Fruit fly (Drosophila melanogaster): ENCODE results near the gene Phyhd1.

Gene Phyhd1

DNA sequence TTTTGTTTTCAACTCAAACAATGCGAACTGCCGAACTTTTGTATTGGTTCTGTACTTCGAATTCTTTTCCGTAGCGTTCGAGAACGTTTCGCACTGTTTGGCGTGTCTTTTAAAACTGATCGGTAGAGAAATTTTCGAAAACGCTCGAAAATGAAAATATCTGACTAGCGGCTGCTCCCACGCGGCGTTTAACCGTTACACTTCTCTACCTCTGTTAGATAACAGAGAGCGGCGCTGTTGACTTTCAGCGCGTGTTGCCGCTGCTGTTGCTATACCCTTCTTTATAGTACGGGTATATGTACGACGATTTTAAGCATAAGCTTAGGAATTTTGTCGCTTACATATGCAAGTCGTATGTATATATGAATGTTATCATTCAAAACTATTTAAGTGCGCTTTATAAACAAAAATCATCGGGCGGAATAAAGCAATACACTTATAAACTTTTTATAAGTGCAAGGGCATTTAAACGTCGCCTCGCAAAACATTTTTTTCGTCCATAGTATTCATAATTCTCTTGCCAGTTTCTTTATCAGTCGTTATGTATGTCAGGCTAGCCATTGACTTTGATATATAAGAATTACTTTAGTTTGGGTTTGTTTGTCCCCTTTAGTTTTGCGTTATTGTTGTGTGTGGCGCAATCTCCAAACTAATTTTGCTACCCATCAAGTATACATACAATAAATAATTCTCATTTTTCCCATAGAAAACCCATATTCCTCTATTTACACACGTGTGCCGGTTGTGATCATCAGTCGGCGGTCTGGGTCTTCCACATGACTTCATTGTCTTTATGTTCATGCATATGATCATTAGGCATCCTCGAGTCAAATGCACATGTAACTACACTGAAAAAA is at the start of gene Phyhd1:
TSS of gene Phyhd1 (minus strand) at position 101 of the 857 bp plus-strand sequence.
- TF ChIP-seq Mnt (GFP tag; optimal IDR thresholded peaks at IDR 0.05) (peak; percentile 79), tj (GFP tag; optimal IDR thresholded peaks at IDR 0.05) (peak; percentile 44), toe (GFP tag; optimal IDR thresholded peaks at IDR 0.05) (peak; percentile 50), kay (GFP tag; ENCODE audit: borderline replicate concordance) (no peak), cic (GFP tag; optimal IDR thresholded peaks at IDR 0.05) (peak; percentile 92), cnc (optimal IDR thresholded peaks at IDR 0.05) (no peak), CG1620 (GFP tag; optimal IDR thresholded peaks at IDR 0.05) (peak; percentile 51), pad (GFP tag; optimal IDR thresholded peaks at IDR 0.05) (no peak), CG7101 (tag; optimal IDR thresholded peaks at IDR 0.05) (peak; percentile 89), Crg-1 (GFP tag; optimal IDR thresholded peaks at IDR 0.05) (peak; percentile 2), ovo (GFP tag; optimal IDR thresholded peaks at IDR 0.05) (peak; percentile 78), CG14711 (tag; optimal IDR thresholded peaks at IDR 0.05) (peak; percentile 76), CG33017 (tag; optimal IDR thresholded peaks at IDR 0.05) (peak; percentile 89), Hr96 (GFP tag; optimal IDR thresholded peaks at IDR 0.05) (peak; percentile 67), CG11617 (GFP tag; optimal IDR thresholded peaks at IDR 0.05) (peak; percentile 65), CG12768 (GFP tag; optimal IDR thresholded peaks at IDR 0.05) (peak; percentile 71), Clk (GFP tag; optimal IDR thresholded peaks at IDR 0.05) (peak; percentile 33), CG7045 (GFP tag; optimal IDR thresholded peaks at IDR 0.05) (peak; percentile 69), bab1 (GFP tag; optimal IDR thresholded peaks at IDR 0.05) (peak; percentile 90), CG5204 (GFP tag; optimal IDR thresholded peaks at IDR 0.05) (peak; percentile 55)

DNA sequence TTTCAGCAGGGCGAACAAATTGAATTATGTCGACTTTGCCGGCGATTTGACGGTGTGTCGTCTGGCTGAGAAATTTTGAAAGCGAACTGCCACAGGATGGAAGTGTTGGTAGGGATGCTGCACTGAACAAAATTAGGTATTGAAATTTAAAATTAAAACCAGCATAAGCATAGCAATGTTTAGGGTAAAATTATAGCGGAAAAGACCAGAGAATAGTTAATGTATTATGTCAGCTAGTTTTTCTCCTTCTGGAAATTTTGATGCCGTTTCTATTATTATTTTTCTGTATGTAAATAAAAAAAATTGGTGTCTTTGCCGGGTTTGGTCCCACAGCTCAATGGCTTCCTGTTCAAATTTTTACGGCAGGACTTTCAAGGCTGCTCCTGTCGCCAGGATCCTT is 46.0 kb upstream of the Phyhd1 start:
- TF ChIP-seq Clk (GFP tag; optimal IDR thresholded peaks at IDR 0.05): no peak

dm6 chr3R:10714498-10714897 is 33.8 kb upstream of the Phyhd1 start, which contains the start of gene CG4073:
CG4073 (plus strand) TSS chr3R:10714798.
- no peak for TF ChIP-seq Hr96 (GFP tag; optimal IDR thresholded peaks at IDR 0.05)

DNA sequence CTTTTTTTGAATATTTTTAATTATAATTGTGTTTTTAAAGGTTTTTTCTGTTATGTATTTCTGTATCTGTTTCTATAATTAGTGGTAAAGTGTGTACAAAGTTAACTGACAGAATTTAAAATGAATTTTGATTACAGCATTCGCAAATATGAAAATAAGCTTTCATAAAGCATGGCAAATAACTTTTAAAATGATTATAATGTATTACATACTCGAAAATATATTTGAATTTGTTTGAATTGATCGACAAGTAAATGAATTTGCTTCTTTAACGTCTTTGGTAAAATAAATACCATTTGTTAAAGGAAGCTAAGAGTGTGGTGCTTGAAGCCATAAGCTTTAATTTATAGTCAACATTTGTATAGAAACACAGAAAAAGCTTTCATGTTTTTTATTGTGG is 30.4 kb upstream of the Phyhd1 start, which contains the start of gene CG14689:
TSS of gene CG14689 (minus strand) at position 101 of the 400 bp plus-strand sequence.
- TF ChIP-seq tj (GFP tag; optimal IDR thresholded peaks at IDR 0.05) (no peak), CG11617 (GFP tag; optimal IDR thresholded peaks at IDR 0.05) (no peak), CG12768 (GFP tag; optimal IDR thresholded peaks at IDR 0.05) (no peak), Clk (GFP tag; optimal IDR thresholded peaks at IDR 0.05) (no peak), cic (GFP tag; optimal IDR thresholded peaks at IDR 0.05) (no peak), cnc (optimal IDR thresholded peaks at IDR 0.05) (no peak), pad (GFP tag; optimal IDR thresholded peaks at IDR 0.05) (no peak), Mnt (GFP tag; optimal IDR thresholded peaks at IDR 0.05) (no peak)

dm6 chr3R:10709264-10709663 is 28.5 kb upstream of the Phyhd1 start, which contains the start of gene CG31373:
CG31373 (minus strand) TSS chr3R:10709364.
- no peak for TF ChIP-seq CG7101 (tag; optimal IDR thresholded peaks at IDR 0.05)
- no peak for TF ChIP-seq bab1 (GFP tag; optimal IDR thresholded peaks at IDR 0.05)
- TF ChIP-seq CG33017 (tag; optimal IDR thresholded peaks at IDR 0.05): no peak
- no peak for TF ChIP-seq ovo (GFP tag; optimal IDR thresholded peaks at IDR 0.05)
- no peak for TF ChIP-seq cnc (optimal IDR thresholded peaks at IDR 0.05)
- no peak for TF ChIP-seq tj (GFP tag; optimal IDR thresholded peaks at IDR 0.05)
- TF ChIP-seq kay (GFP tag; ENCODE audit: borderline replicate concordance): no peak
- TF ChIP-seq CG7045 (GFP tag; optimal IDR thresholded peaks at IDR 0.05): no peak
- no peak for TF ChIP-seq Hr96 (GFP tag; optimal IDR thresholded peaks at IDR 0.05)
- TF ChIP-seq CG5204 (GFP tag; optimal IDR thresholded peaks at IDR 0.05): no peak
- no peak for TF ChIP-seq toe (GFP tag; optimal IDR thresholded peaks at IDR 0.05)
- no peak for TF ChIP-seq Mnt (GFP tag; optimal IDR thresholded peaks at IDR 0.05)
- TF ChIP-seq cic (GFP tag; optimal IDR thresholded peaks at IDR 0.05): no peak
- TF ChIP-seq pad (GFP tag; optimal IDR thresholded peaks at IDR 0.05): no peak
- no peak for TF ChIP-seq Clk (GFP tag; optimal IDR thresholded peaks at IDR 0.05)

DNA sequence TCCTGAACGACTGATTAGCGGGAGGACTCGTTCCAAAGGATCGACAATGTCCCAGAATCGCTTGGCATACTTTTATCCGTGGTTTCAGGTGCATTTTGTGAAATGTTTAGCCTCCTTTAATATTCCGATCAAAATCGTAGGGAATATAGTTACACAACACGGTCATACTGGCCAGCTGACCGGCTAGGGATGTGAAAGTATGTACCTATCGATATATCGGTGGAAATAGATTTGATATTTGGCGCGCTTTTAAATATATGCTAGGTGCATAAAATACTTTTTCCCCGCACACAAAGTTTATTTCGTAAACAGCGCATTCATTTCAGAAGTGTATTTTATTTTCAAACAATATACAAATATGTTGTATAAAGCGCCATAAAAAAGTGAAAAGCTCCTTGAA is 27.4 kb upstream of the Phyhd1 start, which contains the start of gene CG31278:
TSS of gene CG31278 (minus strand) at position 172 of the 400 bp plus-strand sequence.
- TF ChIP-seq bab1 (GFP tag; optimal IDR thresholded peaks at IDR 0.05) (peak; percentile 26), Clk (GFP tag; optimal IDR thresholded peaks at IDR 0.05) (no peak)

- TF ChIP-seq pad (GFP tag; optimal IDR thresholded peaks at IDR 0.05): no peak
- TF ChIP-seq Crg-1 (GFP tag; optimal IDR thresholded peaks at IDR 0.05): no peak
- TF ChIP-seq CG14711 (tag; optimal IDR thresholded peaks at IDR 0.05): no peak
- no peak for TF ChIP-seq toe (GFP tag; optimal IDR thresholded peaks at IDR 0.05)
Observed at dm6 chr3R:10706763-10707162, 26.0 kb upstream of the Phyhd1 start, which contains the start of the genes CG31467 and CG14684. CG31467 (minus strand) TSS chr3R:10706863. CG14684 (plus strand) TSS chr3R:10706974.
